Fruit fly (Drosophila melanogaster): ENCODE data around the gene Fdx2.

DNA sequence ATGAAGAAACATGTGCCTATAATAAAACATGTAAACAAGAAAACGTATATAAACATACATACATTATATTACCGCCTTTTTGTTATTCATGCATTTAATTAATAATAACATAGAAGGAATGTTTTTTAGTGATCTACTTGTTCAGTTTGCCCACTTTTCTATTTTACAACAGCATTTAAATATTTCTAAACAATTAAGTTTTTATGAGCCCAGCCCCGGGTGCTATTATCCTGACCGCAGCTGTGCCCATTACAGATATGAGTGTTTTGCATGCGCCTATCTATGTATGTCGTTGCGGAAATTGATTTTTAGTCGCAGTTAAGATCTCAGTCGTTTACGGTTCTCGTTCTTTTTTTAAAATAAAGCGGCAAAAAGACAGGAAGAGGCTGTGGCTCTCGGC, 27.3 kb upstream of the Fdx2 start:
- TF ChIP-seq EcR (GFP tag; optimal IDR thresholded peaks at IDR 0.05) = no peak
- no peak for TF ChIP-seq CG10348 (GFP tag; IDR thresholded peaks at IDR 0.05)
- no peak for TF ChIP-seq CG14655 (GFP tag; optimal IDR thresholded peaks at IDR 0.05)
- no peak for TF ChIP-seq rn (GFP tag; IDR thresholded peaks at IDR 0.05)
